Worm (Caenorhabditis elegans): ENCODE data around the gene F38B2.4.
A peak's percentile ranks its signal among the peaks of the same experiment; 100 is the strongest.

F38B2.4 gene

DNA sequence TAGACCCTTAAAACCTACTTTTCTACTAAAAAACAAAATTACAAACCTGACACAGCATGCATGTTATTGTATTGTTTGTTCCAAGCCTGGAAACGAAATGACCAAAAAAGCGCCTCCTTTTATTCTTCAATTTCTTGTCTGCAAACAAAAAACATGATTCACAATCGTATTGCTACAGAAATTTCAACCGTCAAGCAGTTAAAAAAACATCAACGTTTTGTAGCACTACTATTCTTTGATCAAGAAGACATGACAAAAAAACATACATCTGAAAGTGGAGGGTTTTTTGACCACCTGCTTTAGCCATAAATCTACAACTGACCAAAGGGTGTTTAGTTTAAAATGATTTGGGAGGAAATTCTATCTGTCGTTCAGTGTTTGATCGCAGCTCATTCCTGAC lies 6.4 kb downstream of the F38B2.4 start, which contains the start of gene F38B2.6:
F38B2.6 (minus strand) TSS at position 101 of the 400 bp plus-strand sequence.
- no peak for TF ChIP-seq isw-1 (GFP tag; IDR thresholded peaks at IDR 0.05)
- TF ChIP-seq ceh-8 (GFP tag; optimal IDR thresholded peaks at IDR 0.05): no peak
- no peak for TF ChIP-seq nhr-90 (tag; optimal IDR thresholded peaks at IDR 0.05; ENCODE audit: poor library complexity)
- TF ChIP-seq fkh-8 (tag; optimal IDR thresholded peaks at IDR 0.05): no peak
- TF ChIP-seq tlp-1 (tag; optimal IDR thresholded peaks at IDR 0.05): no peak
- no peak for TF ChIP-seq elt-3 (tag; optimal IDR thresholded peaks at IDR 0.05)
- no peak for TF ChIP-seq nhr-77 (tag; optimal IDR thresholded peaks at IDR 0.05)
- TF ChIP-seq fos-1 (tag; optimal IDR thresholded peaks at IDR 0.05): no peak
- no peak for TF ChIP-seq ztf-11 (tag; optimal IDR thresholded peaks at IDR 0.05)
- TF ChIP-seq hlh-4 (tag; optimal IDR thresholded peaks at IDR 0.05): no peak

DNA sequence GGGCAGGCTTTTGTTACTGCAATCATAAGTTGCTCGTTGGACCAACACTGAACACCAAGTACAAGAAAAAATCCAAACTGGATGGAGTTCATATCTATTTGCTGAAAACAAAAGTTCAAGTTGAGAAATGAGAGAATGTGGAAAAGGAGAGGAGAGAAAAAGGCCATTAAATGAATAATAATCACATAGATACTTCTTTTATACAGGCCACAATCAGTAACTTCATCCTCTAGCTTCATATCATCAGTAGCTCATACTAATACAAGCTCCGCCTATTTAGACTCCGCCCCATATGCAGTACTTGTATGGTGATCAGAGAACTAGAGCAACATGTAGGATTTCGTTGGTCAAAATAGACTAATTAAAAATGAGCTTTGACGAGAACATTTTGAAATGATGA lies 8.2 kb downstream of the F38B2.4 start, which contains the start of gene F38B2.2:
F38B2.2 (minus strand) TSS at position 101 of the 400 bp plus-strand sequence.
- TF ChIP-seq ceh-8 (GFP tag; optimal IDR thresholded peaks at IDR 0.05): peak; percentile 47
- TF ChIP-seq nhr-90 (tag; optimal IDR thresholded peaks at IDR 0.05; ENCODE audit: poor library complexity): no peak

DNA sequence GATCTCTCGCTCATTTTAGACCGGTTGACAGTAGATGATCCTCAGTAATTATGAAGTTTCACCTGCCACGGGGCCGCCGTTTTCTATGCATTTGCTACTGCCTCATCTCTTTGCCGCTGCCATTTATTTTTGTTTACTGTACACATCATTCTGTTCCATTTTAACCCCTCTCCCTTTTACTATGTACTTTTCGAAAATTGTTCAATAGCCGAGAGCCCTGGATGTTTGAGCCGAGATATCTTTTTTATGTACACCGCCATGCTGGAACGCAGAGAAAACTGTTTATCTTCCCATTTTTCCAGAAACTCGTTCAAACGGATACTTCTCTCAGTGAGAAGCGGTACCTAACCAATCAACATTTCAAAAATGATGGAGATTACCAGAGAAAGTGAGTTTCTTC lies 16.6 kb downstream of the F38B2.4 start, which contains the start of gene ifa-1:
ifa-1 (plus strand) TSS at position 301 of the 400 bp plus-strand sequence.
- TF ChIP-seq sup-37 (GFP tag; optimal IDR thresholded peaks at IDR 0.05): no peak

DNA sequence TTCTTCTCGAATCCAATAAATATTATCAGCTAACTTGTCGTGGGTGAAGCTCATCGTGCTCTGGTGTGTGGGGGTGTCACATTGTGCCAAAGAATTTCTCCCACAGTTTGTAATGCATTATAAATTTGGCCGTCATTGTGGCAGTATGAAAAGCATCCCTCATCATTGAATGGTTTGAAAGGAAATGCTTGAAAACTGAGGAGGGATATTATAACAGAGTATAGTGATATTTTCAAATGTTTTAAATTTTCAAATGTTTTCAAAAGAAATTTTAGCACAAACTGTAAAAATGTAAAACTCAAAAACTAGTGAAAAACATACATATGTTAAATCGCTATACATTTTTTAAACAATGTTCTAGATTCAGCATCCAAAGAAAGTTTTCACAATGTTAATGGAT lies 18.5 kb downstream of the F38B2.4 start, which contains the start of gene C03A3.3:
C03A3.3 (minus strand) TSS at position 101 of the 400 bp plus-strand sequence.
- TF ChIP-seq ztf-4 (tag; optimal IDR thresholded peaks at IDR 0.05): no peak
- TF ChIP-seq mdl-1 (tag; optimal IDR thresholded peaks at IDR 0.05): no peak
- no peak for TF ChIP-seq snu-23 (GFP tag; optimal IDR thresholded peaks at IDR 0.05)
- TF ChIP-seq lsy-2 (tag; optimal IDR thresholded peaks at IDR 0.05): no peak
- no peak for TF ChIP-seq elt-2 (tag; optimal IDR thresholded peaks at IDR 0.05)
- TF ChIP-seq nhr-85 (tag): no peak
- no peak for TF ChIP-seq vab-15 (tag; optimal IDR thresholded peaks at IDR 0.05)
- no peak for TF ChIP-seq fos-1 (tag; optimal IDR thresholded peaks at IDR 0.05)
- TF ChIP-seq unc-62 (GFP tag; optimal IDR thresholded peaks at IDR 0.05): no peak
- TF ChIP-seq C34B4.2 (tag; optimal IDR thresholded peaks at IDR 0.05): no peak
- no peak for TF ChIP-seq mef-2 (tag; optimal IDR thresholded peaks at IDR 0.05)
- no peak for TF ChIP-seq nhr-71 (tag; optimal IDR thresholded peaks at IDR 0.05)
- no peak for TF ChIP-seq dsc-1 (tag; optimal IDR thresholded peaks at IDR 0.05)
- TF ChIP-seq aha-1 (tag; optimal IDR thresholded peaks at IDR 0.05): no peak
- no peak for TF ChIP-seq pqm-1 (tag; optimal IDR thresholded peaks at IDR 0.05)
- TF ChIP-seq isw-1 (GFP tag; IDR thresholded peaks at IDR 0.05): no peak

DNA sequence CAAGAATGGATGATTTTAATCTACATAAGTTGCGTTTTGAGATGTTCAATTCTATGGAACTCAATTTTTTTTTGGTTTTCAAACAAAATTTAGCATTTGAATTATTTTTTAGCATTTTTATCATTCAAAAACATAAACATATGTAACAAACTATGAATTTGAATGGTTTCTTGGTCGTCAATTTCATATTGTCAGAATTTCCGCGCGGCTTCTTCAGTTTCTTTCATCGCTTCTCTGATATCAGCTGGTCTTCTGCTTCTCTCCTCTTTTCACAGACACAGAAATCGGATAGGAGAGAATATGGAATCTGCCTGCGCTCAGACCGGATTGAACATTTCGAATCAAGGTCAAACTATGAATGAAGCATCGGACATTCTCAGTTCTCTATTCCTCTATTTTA lies 20.8 kb downstream of the F38B2.4 start, which contains the start of gene C03A3.9:
C03A3.9 (plus strand) TSS at position 301 of the 400 bp plus-strand sequence.
- no peak for TF ChIP-seq C34B4.2 (tag; optimal IDR thresholded peaks at IDR 0.05)
- TF ChIP-seq blmp-1 (tag; optimal IDR thresholded peaks at IDR 0.05): peak; percentile 14

DNA sequence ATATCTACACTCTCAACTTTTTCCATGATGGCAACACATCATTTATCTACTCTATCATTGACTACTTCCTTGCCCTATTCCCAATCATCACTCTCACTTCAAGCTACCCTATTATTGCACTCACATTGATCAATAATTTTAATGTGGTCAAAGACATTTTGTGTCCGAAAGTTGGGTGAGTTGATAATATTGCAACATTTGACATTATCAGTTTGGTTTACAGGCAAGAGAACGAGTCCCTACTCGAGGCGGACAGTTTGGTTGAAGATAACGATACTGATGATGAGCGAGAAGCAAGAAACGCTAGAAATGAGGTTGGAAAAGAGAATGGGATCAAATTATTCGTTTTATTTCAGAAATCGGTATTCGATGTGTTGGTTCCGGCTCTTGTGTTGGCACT lies 22.8 kb downstream of the F38B2.4 start:
- no peak for TF ChIP-seq C16A3.4 (tag; optimal IDR thresholded peaks at IDR 0.05)
- peak; percentile 71 for TF ChIP-seq elt-2 (tag; optimal IDR thresholded peaks at IDR 0.05)
- TF ChIP-seq lin-35 (GFP tag; optimal IDR thresholded peaks at IDR 0.05): peak in 1 of 2 experiments; percentile 32
- TF ChIP-seq fkh-8 (tag; optimal IDR thresholded peaks at IDR 0.05): no peak
- peak; percentile 20 for TF ChIP-seq lin-14 (GFP tag; optimal IDR thresholded peaks at IDR 0.05)

Measured in whole organism, L1 larva.